Fruit fly (Drosophila melanogaster) whole organism, prepupa: ENCODE data around the gene Pep.

Experiments used
- Blimp-1 ChIP-seq: fragments of 200-800 bp; sonication (Bioruptor generic); optimal IDR thresholded peaks from 3 replicates; lab custom pipeline; 2017; ENCODE audit warnings: missing biosample characterization, missing genetic modification characterization, mild to moderate bottlenecking, moderate library complexity, missing genetic modification reagents
- CG10631 ChIP-seq: fragments of 200-800 bp; sonication (Bioruptor generic); optimal IDR thresholded peaks from 2 replicates; lab custom pipeline; 2016; ENCODE audit warnings: missing biosample characterization, missing genetic modification characterization
- CG10669 ChIP-seq: fragments of 200-800 bp; sonication (Bioruptor generic); optimal IDR thresholded peaks from 3 replicates; lab custom pipeline; 2018; ENCODE audit warnings: missing biosample characterization, mild to moderate bottlenecking, missing genetic modification characterization, moderate library complexity
- CG11294 ChIP-seq: fragments of 200-800 bp; sonication (Bioruptor generic); IDR thresholded peaks from 2 replicates; pipeline ENCODE4 v1.3.6; 2022; ENCODE audit warnings: missing biosample characterization, missing genetic modification characterization
- CG11902 ChIP-seq: fragments of 200-800 bp; sonication (Bioruptor generic); optimal IDR thresholded peaks from 3 replicates; lab custom pipeline; 2016; ENCODE audit warnings: missing biosample characterization, missing genetic modification characterization
- CG15336 ChIP-seq: fragments of 200-800 bp; sonication (Bioruptor generic); IDR thresholded peaks from 2 replicates; pipeline ENCODE4 v1.3.6; 2022; ENCODE audit warnings: missing biosample characterization, missing genetic modification characterization
- CG1621 ChIP-seq: fragments of 200-800 bp; sonication (Bioruptor generic); optimal IDR thresholded peaks from 3 replicates; lab custom pipeline; 2018; ENCODE audit warnings: missing biosample characterization, mild to moderate bottlenecking, missing genetic modification characterization
- CG16779 ChIP-seq: fragments of 200-800 bp; sonication (Bioruptor generic); optimal IDR thresholded peaks from 3 replicates; lab custom pipeline; 2017; ENCODE audit warnings: missing biosample characterization, mild to moderate bottlenecking, missing genetic modification characterization
- CG3032 ChIP-seq: fragments of 200-800 bp; optimal IDR thresholded peaks from 2 replicates; lab custom pipeline; 2019; ENCODE audit warnings: missing biosample characterization, mild to moderate bottlenecking, missing genetic modification characterization, moderate library complexity
- CG32006 ChIP-seq: fragments of 200-800 bp; sonication (Bioruptor generic); optimal IDR thresholded peaks from 3 replicates; lab custom pipeline; 2017; ENCODE audit warnings: missing biosample characterization, mild to moderate bottlenecking, missing genetic modification characterization
- CG34406 ChIP-seq: fragments of 200-800 bp; sonication (Bioruptor generic); optimal IDR thresholded peaks from 3 replicates; lab custom pipeline; 2016; ENCODE audit warnings: missing biosample characterization, missing genetic modification characterization
- CG3919 ChIP-seq: fragments of 200-800 bp; sonication (Bioruptor generic); optimal IDR thresholded peaks from 3 replicates; lab custom pipeline; 2016; ENCODE audit warnings: missing biosample characterization, missing genetic modification characterization
- CG4318 ChIP-seq: fragments of 200-800 bp; sonication (Bioruptor generic); optimal IDR thresholded peaks from 3 replicates; lab custom pipeline; 2017; ENCODE audit warnings: missing biosample characterization, mild to moderate bottlenecking, missing genetic modification characterization
- CG6792 ChIP-seq: fragments of 200-800 bp; sonication (Bioruptor generic); optimal IDR thresholded peaks from 3 replicates; lab custom pipeline; 2016; ENCODE audit warnings: missing biosample characterization, missing genetic modification characterization
- CG6808 ChIP-seq: fragments of 200-800 bp; sonication (Bioruptor generic); optimal IDR thresholded peaks from 3 replicates; lab custom pipeline; 2017; ENCODE audit warnings: missing biosample characterization, missing genetic modification characterization, mild to moderate bottlenecking, moderate library complexity, missing genetic modification reagents
- CG6854 ChIP-seq: fragments of 200-800 bp; sonication (Bioruptor generic); optimal IDR thresholded peaks from 2 replicates; lab custom pipeline; 2017; ENCODE audit warnings: missing biosample characterization, mild to moderate bottlenecking, missing genetic modification characterization
- CG7368 ChIP-seq: fragments of 200-800 bp; sonication (Bioruptor generic); optimal IDR thresholded peaks from 3 replicates; lab custom pipeline; 2016; ENCODE audit warnings: missing biosample characterization, missing genetic modification characterization
- CG8119 ChIP-seq: fragments of 200-800 bp; sonication (Bioruptor generic); IDR thresholded peaks from 3 replicates; pipeline ENCODE4 v1.3.6; 2022; ENCODE audit warnings: missing biosample characterization, missing genetic modification characterization
- CG8319 ChIP-seq: fragments of 200-800 bp; sonication (Bioruptor generic); optimal IDR thresholded peaks from 3 replicates; lab custom pipeline; 2016; ENCODE audit warnings: missing biosample characterization, missing genetic modification characterization
- CG8632 ChIP-seq: fragments of 200-800 bp; sonication (Bioruptor generic); optimal IDR thresholded peaks from 3 replicates; lab custom pipeline; 2016; ENCODE audit warnings: missing biosample characterization, missing genetic modification characterization
- CG9139 ChIP-seq: fragments of 200-800 bp; sonication (Bioruptor generic); optimal IDR thresholded peaks from 3 replicates; lab custom pipeline; 2017; ENCODE audit warnings: missing biosample characterization, mild to moderate bottlenecking, missing genetic modification characterization
- Eip75B ChIP-seq: fragments of 200-800 bp; sonication (Bioruptor generic); optimal IDR thresholded peaks from 3 replicates; lab custom pipeline; 2016; ENCODE audit warnings: missing biosample characterization, missing genetic modification characterization
- Eip78C ChIP-seq: fragments of 200-800 bp; sonication (Bioruptor generic); peaks from one replicate; lab custom pipeline; 2016; ENCODE audit warnings: missing biosample characterization, missing genetic modification characterization
- Eip93F ChIP-seq: fragments of 200-800 bp; sonication (Bioruptor generic); optimal IDR thresholded peaks from 2 replicates; lab custom pipeline; 2016; ENCODE audit warnings: missing biosample characterization, mild to moderate bottlenecking, missing genetic modification characterization
- Ets21C ChIP-seq: fragments of 200-800 bp; sonication (Bioruptor generic); optimal IDR thresholded peaks from 3 replicates; lab custom pipeline; 2016; ENCODE audit warnings: missing biosample characterization, missing genetic modification characterization
- Ets96B ChIP-seq: fragments of 200-800 bp; optimal IDR thresholded peaks from 2 replicates; lab custom pipeline; 2019; ENCODE audit warnings: missing biosample characterization, mild to moderate bottlenecking, missing genetic modification characterization, moderate library complexity
- Gug ChIP-seq: fragments of 200-800 bp; sonication (Bioruptor generic); IDR thresholded peaks from 2 replicates; pipeline ENCODE4 v1.3.6; 2022; ENCODE audit warnings: missing biosample characterization, missing genetic modification characterization
- Hr38 ChIP-seq: sonication (Bioruptor generic); optimal IDR thresholded peaks from 2 replicates; lab custom pipeline; 2016; ENCODE audit warnings: missing biosample characterization, missing genetic modification characterization
- Hr4 ChIP-seq: fragments of 200-800 bp; sonication (Bioruptor generic); optimal IDR thresholded peaks from 3 replicates; lab custom pipeline; 2016; ENCODE audit warnings: missing biosample characterization, missing genetic modification characterization
- Lpt ChIP-seq: fragments of 200-800 bp; sonication (Bioruptor generic); optimal IDR thresholded peaks from 3 replicates; lab custom pipeline; 2016; ENCODE audit warnings: missing biosample characterization, missing genetic modification characterization
- Met ChIP-seq: fragments of 200-800 bp; sonication (Bioruptor generic); optimal IDR thresholded peaks from 3 replicates; lab custom pipeline; 2016; ENCODE audit warnings: missing biosample characterization, missing genetic modification characterization
- Smox ChIP-seq: fragments of 200-800 bp; sonication (Bioruptor generic); optimal IDR thresholded peaks from 3 replicates; lab custom pipeline; 2016; ENCODE audit warnings: missing biosample characterization, missing genetic modification characterization
- Sox102F ChIP-seq: fragments of 200-800 bp; sonication (Bioruptor generic); optimal IDR thresholded peaks from 2 replicates; lab custom pipeline; 2016; ENCODE audit warnings: missing biosample characterization, mild to moderate bottlenecking, missing genetic modification characterization
- Sox14 ChIP-seq: fragments of 200-800 bp; sonication (Bioruptor generic); optimal IDR thresholded peaks from 3 replicates; lab custom pipeline; 2016; ENCODE audit warnings: missing biosample characterization, missing genetic modification characterization
- achi ChIP-seq: fragments of 200-800 bp; sonication (Bioruptor generic); optimal IDR thresholded peaks from 3 replicates; lab custom pipeline; 2016; ENCODE audit warnings: missing biosample characterization, missing genetic modification characterization
- acj6 ChIP-seq: fragments of 200-800 bp; sonication (Bioruptor generic); optimal IDR thresholded peaks from 3 replicates; lab custom pipeline; 2016; ENCODE audit warnings: missing biosample characterization, missing genetic modification characterization
- cyc ChIP-seq: fragments of 200-800 bp; sonication (Bioruptor generic); optimal IDR thresholded peaks from 3 replicates; lab custom pipeline; 2016; ENCODE audit warnings: missing biosample characterization, missing genetic modification characterization
- dac ChIP-seq: fragments of 200-800 bp; sonication (Bioruptor generic); optimal IDR thresholded peaks from 2 replicates; lab custom pipeline; 2017; ENCODE audit warnings: missing biosample characterization, mild to moderate bottlenecking, missing genetic modification characterization
- eg ChIP-seq: fragments of 200-800 bp; sonication (Bioruptor generic); IDR thresholded peaks from 3 replicates; pipeline ENCODE4 v1.3.6; 2022; ENCODE audit warnings: missing biosample characterization, missing genetic modification characterization
- fd59A ChIP-seq: fragments of 200-800 bp; sonication (Bioruptor generic); optimal IDR thresholded peaks from 2 replicates; lab custom pipeline; 2017; ENCODE audit warnings: missing biosample characterization, mild to moderate bottlenecking, missing genetic modification characterization, missing genetic modification reagents
- fkh ChIP-seq: fragments of 200-800 bp; sonication (Bioruptor generic); optimal IDR thresholded peaks from 3 replicates; lab custom pipeline; 2017; ENCODE audit warnings: missing biosample characterization, mild to moderate bottlenecking, missing genetic modification characterization, moderate library complexity
- net ChIP-seq: fragments of 200-800 bp; sonication (Bioruptor generic); optimal IDR thresholded peaks from 3 replicates; lab custom pipeline; 2016; ENCODE audit warnings: missing biosample characterization, missing genetic modification characterization
- salr ChIP-seq, 2 experiments: fragments of 200-800 bp; sonication (Bioruptor generic); optimal IDR thresholded peaks; 3 replicates each; lab custom pipeline; 2016 to 2018; ENCODE audit warnings: missing biosample characterization in 2 of 2, missing genetic modification characterization in 2 of 2, mild to moderate bottlenecking in 1 of 2
- spab ChIP-seq: fragments of 200-800 bp; sonication (Bioruptor generic); optimal IDR thresholded peaks from 2 replicates; lab custom pipeline; 2017; ENCODE audit warnings: missing biosample characterization, mild to moderate bottlenecking, missing genetic modification characterization, missing genetic modification reagents
- ss ChIP-seq, 2 experiments: fragments of 200-800 bp; sonication (Bioruptor generic); optimal IDR thresholded peaks; 2 replicates in 1 of 2; 3 replicates in 1 of 2; lab custom pipeline; 2017 to 2018; ENCODE audit warnings: mild to moderate bottlenecking in 2 of 2, missing biosample characterization in 2 of 2, missing genetic modification characterization in 2 of 2, moderate library complexity in 1 of 2
- svp ChIP-seq: fragments of 200-800 bp; sonication (Bioruptor generic); peaks from one replicate; lab custom pipeline; 2016; ENCODE audit warnings: missing biosample characterization, missing genetic modification characterization
- topi ChIP-seq: fragments of 200-800 bp; sonication (Bioruptor generic); optimal IDR thresholded peaks from 3 replicates; lab custom pipeline; 2016; ENCODE audit warnings: missing biosample characterization, missing genetic modification characterization
- vri ChIP-seq: fragments of 200-800 bp; sonication (Bioruptor generic); optimal IDR thresholded peaks from 3 replicates; lab custom pipeline; 2016; ENCODE audit warnings: missing biosample characterization, mild to moderate bottlenecking, missing genetic modification characterization

Gene Pep

dm6 chr3L:17659268-17659589 lies 14.4 kb upstream of the Pep start:
- peak; percentile 91 for TF ChIP-seq fkh
- no peak for TF ChIP-seq CG6792 (GFP tag; lab: Kevin White, UChicago)
- no peak for TF ChIP-seq Eip75B (GFP tag; lab: Kevin White, UChicago)
- TF ChIP-seq, all 60 proteins: peak for 1

dm6 chr3L:17658423-17659267 lies 13.8 kb upstream of the Pep start:
- TF ChIP-seq CG11294 (GFP tag; lab: Robert Waterston, UW): peak; percentile 80
- peak; percentile 91 for TF ChIP-seq eg (GFP tag; lab: Robert Waterston, UW)
- no peak for TF ChIP-seq CG9139 (GFP tag; lab: Kevin White, UChicago)
- no peak for TF ChIP-seq fd59A
- peak; percentile 33 for TF ChIP-seq CG3919
- no peak for TF ChIP-seq ss (GFP tag; optimal IDR thresholded peaks at IDR 0.05; lab: Kevin White, UChicago)
- TF ChIP-seq spab (GFP tag; lab: Kevin White, UChicago): no peak
- TF ChIP-seq Sox14 (GFP tag; lab: Kevin White, UChicago): peak; percentile 73
- TF ChIP-seq Ets96B: peak; percentile 30
- TF ChIP-seq CG7368: no peak
- TF ChIP-seq CG1621 (tag; lab: Kevin White, UChicago): no peak
- peak; percentile 39 for TF ChIP-seq Eip75B (GFP tag; lab: Kevin White, UChicago)
- peak; percentile 47 for TF ChIP-seq CG4318
- peak; percentile 74 for TF ChIP-seq CG32006
- TF ChIP-seq Gug: peak; percentile 57; the same call in 1 of the 2 replicates
- peak; percentile 51 for TF ChIP-seq Smox (GFP tag; lab: Kevin White, UChicago)
- TF ChIP-seq CG8119 (GFP tag; lab: Robert Waterston, UW): peak; percentile 61
- peak; percentile 45 for TF ChIP-seq topi (GFP tag; lab: Kevin White, UChicago)
- peak; percentile 12 for TF ChIP-seq CG8319 (GFP tag; lab: Kevin White, UChicago)
- peak; percentile 52 for TF ChIP-seq dac
- no peak for TF ChIP-seq Lpt (GFP tag; lab: Kevin White, UChicago)
- no peak for TF ChIP-seq Eip93F
- peak; percentile 82 for TF ChIP-seq Hr4 (GFP tag; lab: Kevin White, UChicago)
- no peak for TF ChIP-seq CG3032 (tag; lab: Kevin White, UChicago)
- TF ChIP-seq CG34406 (GFP tag; lab: Kevin White, UChicago): peak; percentile 19
- TF ChIP-seq CG6808 (GFP tag; lab: Kevin White, UChicago): no peak
- TF ChIP-seq net (GFP tag; lab: Kevin White, UChicago): peak; percentile 52
- TF ChIP-seq svp (GFP tag; lab: Kevin White, UChicago): peak; percentile 78
- peak; percentile 36 for TF ChIP-seq CG10669 (GFP tag; lab: Kevin White, UChicago)
- peak; percentile 71 for TF ChIP-seq vri (GFP tag; lab: Kevin White, UChicago)
- peak; percentile 28 for TF ChIP-seq Hr38 (GFP tag; lab: Kevin White, UChicago)
- no peak for TF ChIP-seq CG6854 (GFP tag; lab: Kevin White, UChicago)
- TF ChIP-seq acj6: peak; percentile 61
- TF ChIP-seq CG8632 (GFP tag; lab: Kevin White, UChicago): peak; percentile 28
- TF ChIP-seq CG10631 (GFP tag; lab: Kevin White, UChicago): peak; percentile 44
- TF ChIP-seq Sox102F (GFP tag; lab: Kevin White, UChicago): peak; percentile 71
- peak; percentile 94 for TF ChIP-seq fkh
- peak; percentile 82 for TF ChIP-seq CG15336 (GFP tag; lab: Robert Waterston, UW)
- TF ChIP-seq CG6792 (GFP tag; lab: Kevin White, UChicago): peak; percentile 24
- peak; percentile 83 for TF ChIP-seq Eip78C (GFP tag; lab: Kevin White, UChicago)
- no peak for TF ChIP-seq CG16779
- TF ChIP-seq Met (GFP tag; lab: Kevin White, UChicago): peak; percentile 63
- TF ChIP-seq achi (GFP tag; lab: Kevin White, UChicago): peak; percentile 52
- no peak for TF ChIP-seq Blimp-1 (GFP tag; lab: Kevin White, UChicago)
- TF ChIP-seq salr (GFP tag; optimal IDR thresholded peaks at IDR 0.05; lab: Kevin White, UChicago): peak in 1 of 2 experiments; percentile 45
- TF ChIP-seq CG11902 (GFP tag; lab: Kevin White, UChicago): peak; percentile 25
- peak; percentile 67 for TF ChIP-seq cyc (GFP tag; lab: Kevin White, UChicago)
- peak; percentile 48 for TF ChIP-seq Ets21C
